Worm (Caenorhabditis elegans): ENCODE measurements around the gene rpb-4.

Gene rpb-4

ce11 chrII:7353027-7353426 is 21.3 kb upstream of the rpb-4 start (continued):
- TF ChIP-seq egl-44 (GFP tag; IDR thresholded peaks at IDR 0.05), result no peak
- peak; percentile 76 for TF ChIP-seq F33H1.4 (GFP tag; IDR thresholded peaks at IDR 0.05)
- no peak for TF ChIP-seq C17E4.6 (GFP tag; IDR thresholded peaks at IDR 0.05)
- TF ChIP-seq fkh-3 (tag; optimal IDR thresholded peaks at IDR 0.05), result no peak
- TF ChIP-seq attf-6 (GFP tag; IDR thresholded peaks at IDR 0.05), result 0 out of 2 replicates have a peak, but pooled peaks have one; percentile 38
- peak; percentile 23; the same call in 1 of the 2 replicates for TF ChIP-seq hsf-1 (GFP tag; IDR thresholded peaks at IDR 0.05)
- peak; percentile 42 for TF ChIP-seq unc-130 (GFP tag; optimal IDR thresholded peaks at IDR 0.05)
- TF ChIP-seq ztf-18 (tag; optimal IDR thresholded peaks at IDR 0.05), result peak; percentile 30
- no peak for TF ChIP-seq lin-35 (GFP tag; optimal IDR thresholded peaks at IDR 0.05)
- no peak for TF ChIP-seq ceh-58 (GFP tag; IDR thresholded peaks at IDR 0.05)
- no peak for TF ChIP-seq B0336.3 (GFP tag; IDR thresholded peaks at IDR 0.05)
- no peak for TF ChIP-seq ekl-4 (GFP tag; IDR thresholded peaks at IDR 0.05)
- no peak for TF ChIP-seq ztf-6 (GFP tag; IDR thresholded peaks at IDR 0.05)
- no peak for TF ChIP-seq nhr-90 (tag; optimal IDR thresholded peaks at IDR 0.05)
- no peak for TF ChIP-seq hrde-1 (tag; optimal IDR thresholded peaks at IDR 0.05; ENCODE audit: borderline replicate concordance)
- no peak for TF ChIP-seq K12H6.12 (tag; optimal IDR thresholded peaks at IDR 0.05)
- TF ChIP-seq tlf-1 (GFP tag; optimal IDR thresholded peaks at IDR 0.05), result no peak
- TF ChIP-seq atf-7 (tag; optimal IDR thresholded peaks at IDR 0.05), result no peak
- TF ChIP-seq ZK185.1 (tag; optimal IDR thresholded peaks at IDR 0.05; ENCODE audit: poor library complexity, severe bottlenecking), result no peak
- no peak for TF ChIP-seq aptf-3 (GFP tag; IDR thresholded peaks at IDR 0.05)
- TF ChIP-seq him-1 (tag; optimal IDR thresholded peaks at IDR 0.05), result no peak
- TF ChIP-seq ztf-3 (GFP tag; optimal IDR thresholded peaks at IDR 0.05), result no peak
- TF ChIP-seq tbp1 (GFP tag; optimal IDR thresholded peaks at IDR 0.05), result no peak
- TF ChIP-seq B0019.2 (GFP tag; conservative IDR thresholded peaks at IDR 0.05), result no peak
- TF ChIP-seq efl-1 (GFP tag; optimal IDR thresholded peaks at IDR 0.05), result peak; percentile 73
- TF ChIP-seq F37B4.10 (GFP tag; IDR thresholded peaks at IDR 0.05), result no peak
- TF ChIP-seq ama-1 (optimal IDR thresholded peaks at IDR 0.05), result no peak
- TF ChIP-seq ama-1 (GFP tag; optimal IDR thresholded peaks at IDR 0.05), result no peak
- no peak for TF ChIP-seq ztf-26 (tag; optimal IDR thresholded peaks at IDR 0.05)
- TF ChIP-seq dpff-1 (tag; optimal IDR thresholded peaks at IDR 0.05), result no peak
- TF ChIP-seq tbx-9 (tag; optimal IDR thresholded peaks at IDR 0.05; ENCODE audit: borderline replicate concordance), result no peak
- no peak for TF ChIP-seq lsy-27 (tag; optimal IDR thresholded peaks at IDR 0.05; ENCODE audit: borderline replicate concordance, insufficient read depth)
- TF ChIP-seq let-607 (tag; optimal IDR thresholded peaks at IDR 0.05), result no peak
- TF ChIP-seq rpc-1 (optimal IDR thresholded peaks at IDR 0.05), result no peak
- no peak for TF ChIP-seq rpc-1 (tag; optimal IDR thresholded peaks at IDR 0.05)
- TF ChIP-seq mel-28 (tag; optimal IDR thresholded peaks at IDR 0.05; ENCODE audit: borderline replicate concordance), result no peak
- no peak for TF ChIP-seq sea-2 (GFP tag; IDR thresholded peaks at IDR 0.05)
- no peak for TF ChIP-seq ets-4 (GFP tag; optimal IDR thresholded peaks at IDR 0.05)

- TF ChIP-seq rcor-1 (GFP tag; IDR thresholded peaks at IDR 0.05) (no peak), dpff-1 (tag; optimal IDR thresholded peaks at IDR 0.05) (no peak), ztf-3 (GFP tag; optimal IDR thresholded peaks at IDR 0.05) (no peak), cebp-1 (GFP tag; IDR thresholded peaks at IDR 0.05) (no peak), cebp-1 (tag; optimal IDR thresholded peaks at IDR 0.05) (peak; percentile 87), mel-28 (tag; optimal IDR thresholded peaks at IDR 0.05; ENCODE audit: borderline replicate concordance) (no peak), ztf-22 (GFP tag; optimal IDR thresholded peaks at IDR 0.05) (no peak), snpc-1.3 (tag; optimal IDR thresholded peaks at IDR 0.05; ENCODE audit: insufficient read depth) (no peak)
These were observed 18.0 kb upstream of the rpb-4 start, which contains the start of gene haf-2 for ce11 chrII:7356326-7356725. haf-2 (minus strand) TSS chrII:7356426.

All from whole organism, young adult.